7 worm cellular contexts compared by ENCODE assay signal in the genomic region with DNA sequence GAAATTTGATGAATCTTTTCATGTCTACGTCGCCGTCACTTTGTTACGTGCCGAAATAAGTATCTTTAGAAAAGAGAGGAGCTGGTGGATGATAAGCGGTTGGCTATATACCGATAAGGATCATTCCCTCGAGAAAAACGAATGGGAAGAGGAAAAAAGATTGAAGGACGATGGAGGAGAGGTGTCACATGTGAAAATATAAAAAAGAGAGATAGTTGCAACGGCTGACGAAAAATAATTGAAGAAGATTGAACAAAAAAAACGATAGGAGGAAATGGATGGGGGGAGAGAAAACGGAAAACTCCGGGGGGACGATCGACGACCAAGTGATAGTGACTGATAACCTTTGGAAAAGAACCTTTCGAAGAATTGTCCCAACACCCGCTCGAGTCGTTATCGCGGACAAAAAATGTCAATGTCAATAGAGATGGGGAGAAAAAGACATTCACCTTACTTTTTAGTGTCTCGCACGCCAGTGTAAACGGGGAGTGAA.
A peak's percentile ranks its signal among the peaks of the same experiment; 100 is the strongest.
TF ChIP-seq lines count a peak whose summit lies in the region.

No protein-coding gene starts in this region.

TF ChIP-seq in whole organism, L1 larva, 84 proteins besides CTCF, POLR2A, EP300 and RAD21 (continues in another document):
- TF ChIP-seq fkh-8 (tag; optimal IDR thresholded peaks at IDR 0.05; lab: Kevin White, UChicago) = no peak
- TF ChIP-seq lin-13 (GFP tag; optimal IDR thresholded peaks at IDR 0.05; lab: Kevin White, UChicago) = peak; percentile 29
- peak in 2 of 3 experiments; percentile 4 to 32 for TF ChIP-seq dpl-1 (GFP tag; optimal IDR thresholded peaks at IDR 0.05; lab: Kevin White, UChicago)
- TF ChIP-seq tlp-1 (tag; optimal IDR thresholded peaks at IDR 0.05; lab: Kevin White, UChicago) = peak; percentile 72
- peak; percentile 63 to 80 for TF ChIP-seq lsy-2 (tag; optimal IDR thresholded peaks at IDR 0.05; lab: Kevin White, UChicago)
- TF ChIP-seq nhr-47 (tag; optimal IDR thresholded peaks at IDR 0.05; lab: Kevin White, UChicago) = peak; percentile 62
- peak; percentile 56 to 66 for TF ChIP-seq lin-35 (GFP tag; optimal IDR thresholded peaks at IDR 0.05; lab: Kevin White, UChicago)
- no peak for TF ChIP-seq unc-98 (GFP tag; IDR thresholded peaks at IDR 0.05; lab: Robert Waterston, UW)
- TF ChIP-seq ceh-8 (GFP tag; optimal IDR thresholded peaks at IDR 0.05; lab: Kevin White, UChicago) = no peak
- no peak for TF ChIP-seq nhr-84 (tag; optimal IDR thresholded peaks at IDR 0.05; lab: Kevin White, UChicago)
- TF ChIP-seq nhr-11 (tag; optimal IDR thresholded peaks at IDR 0.05; lab: Kevin White, UChicago) = peak; percentile 40
- TF ChIP-seq hlh-17 (GFP tag; optimal IDR thresholded peaks at IDR 0.05; lab: Kevin White, UChicago; ENCODE audit: borderline replicate concordance) = no peak

TF ChIP-seq in whole organism, L2 larva, 48 proteins besides CTCF, POLR2A, EP300 and RAD21 (continues in another document):
- peak; percentile 28 to 63 for TF ChIP-seq lsy-2 (tag; optimal IDR thresholded peaks at IDR 0.05; lab: Kevin White, UChicago)
- peak; percentile 46 for TF ChIP-seq elt-1 (tag; optimal IDR thresholded peaks at IDR 0.05; lab: Kevin White, UChicago)
- TF ChIP-seq ztf-1 (GFP tag; conservative IDR thresholded peaks at IDR 0.05; lab: Robert Waterston, UW) = no peak
- no peak for TF ChIP-seq unc-55 (GFP tag; optimal IDR thresholded peaks at IDR 0.05; lab: Kevin White, UChicago)
- TF ChIP-seq sem-4 (tag; optimal IDR thresholded peaks at IDR 0.05; lab: Kevin White, UChicago) = peak; percentile 76
- TF ChIP-seq nhr-11 (tag; optimal IDR thresholded peaks at IDR 0.05; lab: Kevin White, UChicago) = no peak
- peak; percentile 28 for TF ChIP-seq ceh-16 (tag; optimal IDR thresholded peaks at IDR 0.05; lab: Kevin White, UChicago)
- TF ChIP-seq zag-1 (tag; optimal IDR thresholded peaks at IDR 0.05; lab: Kevin White, UChicago) = no peak
- TF ChIP-seq nhr-12 (tag; optimal IDR thresholded peaks at IDR 0.05; lab: Kevin White, UChicago) = no peak
- TF ChIP-seq nhr-25 (tag; optimal IDR thresholded peaks at IDR 0.05; lab: Kevin White, UChicago) = peak; percentile 58
- TF ChIP-seq nhr-129 (tag; optimal IDR thresholded peaks at IDR 0.05; lab: Kevin White, UChicago) = peak; percentile 89
- TF ChIP-seq ama-1 (optimal IDR thresholded peaks at IDR 0.05; lab: Kevin White, UChicago) = peak; percentile 20
- TF ChIP-seq ztf-4 (tag; optimal IDR thresholded peaks at IDR 0.05; lab: Kevin White, UChicago) = peak; percentile 61

TF ChIP-seq in whole organism, L3 larva, 47 proteins besides CTCF, POLR2A, EP300 and RAD21 (continues in another document):
- TF ChIP-seq ceh-28 (tag; optimal IDR thresholded peaks at IDR 0.05; lab: Kevin White, UChicago) = no peak
- peak; percentile 46 for TF ChIP-seq mdl-1 (tag; optimal IDR thresholded peaks at IDR 0.05; lab: Kevin White, UChicago)
- TF ChIP-seq nhr-43 (tag; optimal IDR thresholded peaks at IDR 0.05; lab: Kevin White, UChicago; ENCODE audit: poor library complexity, severe bottlenecking) = peak; percentile 64
- TF ChIP-seq nhr-28 (tag; optimal IDR thresholded peaks at IDR 0.05; lab: Kevin White, UChicago) = no peak
- peak; percentile 47 for TF ChIP-seq tbx-2 (tag; optimal IDR thresholded peaks at IDR 0.05; lab: Kevin White, UChicago)
- TF ChIP-seq fos-1 (tag; optimal IDR thresholded peaks at IDR 0.05; lab: Kevin White, UChicago) = no peak
- TF ChIP-seq elt-3 (tag; optimal IDR thresholded peaks at IDR 0.05; lab: Kevin White, UChicago) = peak; percentile 23 to 96 (median 88)
- peak; percentile 65 for TF ChIP-seq ztf-4 (tag; optimal IDR thresholded peaks at IDR 0.05; lab: Kevin White, UChicago)
- no peak for TF ChIP-seq nhr-12 (tag; optimal IDR thresholded peaks at IDR 0.05; lab: Kevin White, UChicago)
- no peak for TF ChIP-seq fkh-2 (tag; optimal IDR thresholded peaks at IDR 0.05; lab: Kevin White, UChicago)
- TF ChIP-seq egl-5 (tag; optimal IDR thresholded peaks at IDR 0.05; lab: Kevin White, UChicago) = peak; percentile 35
- peak; percentile 60 for TF ChIP-seq ama-1 (optimal IDR thresholded peaks at IDR 0.05; lab: Kevin White, UChicago)

TF ChIP-seq in whole organism, L4 larva, 104 proteins besides CTCF, POLR2A, EP300 and RAD21 (continues in another document):
- peak; percentile 96 for TF ChIP-seq dve-1 (tag; optimal IDR thresholded peaks at IDR 0.05; lab: Kevin White, UChicago; ENCODE audit: insufficient read depth)
- peak in 1 of 2 experiments; percentile 3 for TF ChIP-seq unc-62 (GFP tag; optimal IDR thresholded peaks at IDR 0.05 in 1 of 2; lab: Kevin White, UChicago)
- no peak for TF ChIP-seq unc-62 (tag; optimal IDR thresholded peaks at IDR 0.05; lab: Kevin White, UChicago)
- no peak for TF ChIP-seq ZK337.2 (GFP tag; IDR thresholded peaks at IDR 0.05; lab: Robert Waterston, UW)
- TF ChIP-seq mdt-29 (GFP tag; IDR thresholded peaks at IDR 0.05; lab: Robert Waterston, UW) = no peak
- no peak for TF ChIP-seq sdz-12 (GFP tag; optimal IDR thresholded peaks at IDR 0.05; lab: Kevin White, UChicago)
- TF ChIP-seq Y48G9A.11 (GFP tag; IDR thresholded peaks at IDR 0.05; lab: Robert Waterston, UW) = peak; percentile 56; the same call in 1 of the 2 replicates
- peak; percentile 36 for TF ChIP-seq ama-1 (optimal IDR thresholded peaks at IDR 0.05; lab: Kevin White, UChicago)
- TF ChIP-seq jun-1 (tag; optimal IDR thresholded peaks at IDR 0.05; lab: Kevin White, UChicago) = peak; percentile 56
- peak; percentile 71 for TF ChIP-seq ctbp-1 (GFP tag; IDR thresholded peaks at IDR 0.05; lab: Robert Waterston, UW)
- peak; percentile 55 for TF ChIP-seq nhr-11 (tag; optimal IDR thresholded peaks at IDR 0.05; lab: Kevin White, UChicago)
- TF ChIP-seq T20F7.1 (GFP tag; optimal IDR thresholded peaks at IDR 0.05; lab: Kevin White, UChicago) = peak; percentile 25

TF ChIP-seq in whole organism, late embryonic, 69 proteins besides CTCF, POLR2A, EP300 and RAD21:
- TF ChIP-seq elt-2 (tag; optimal IDR thresholded peaks at IDR 0.05; lab: Kevin White, UChicago) (peak; percentile 97), pqm-1 (tag; optimal IDR thresholded peaks at IDR 0.05; lab: Kevin White, UChicago) (peak; percentile 68), nhr-11 (tag; optimal IDR thresholded peaks at IDR 0.05; lab: Kevin White, UChicago) (no peak), ceh-9 (tag; optimal IDR thresholded peaks at IDR 0.05; lab: Kevin White, UChicago) (no peak), odd-2 (tag; optimal IDR thresholded peaks at IDR 0.05; lab: Kevin White, UChicago) (no peak), ref-2 (tag; optimal IDR thresholded peaks at IDR 0.05; lab: Kevin White, UChicago) (no peak), madf-2 (tag; optimal IDR thresholded peaks at IDR 0.05; lab: Kevin White, UChicago) (no peak), ets-4 (tag; optimal IDR thresholded peaks at IDR 0.05; lab: Kevin White, UChicago) (peak; percentile 0), ceh-31 (tag; optimal IDR thresholded peaks at IDR 0.05; lab: Kevin White, UChicago) (peak; percentile 8), rnt-1 (tag; optimal IDR thresholded peaks at IDR 0.05; lab: Kevin White, UChicago) (peak; percentile 46), ceh-18 (tag; optimal IDR thresholded peaks at IDR 0.05; lab: Kevin White, UChicago) (peak; percentile 82)
TF ChIP-seq in whole organism, late embryonic: peak in this region for 6.

TF ChIP-seq in whole organism, mixed stage, embryonic, 35 proteins besides CTCF, POLR2A, EP300 and RAD21 (continues in another document):
- TF ChIP-seq tbx-8 (GFP tag; optimal IDR thresholded peaks at IDR 0.05; lab: Kevin White, UChicago) (no peak), drap-1 (GFP tag; optimal IDR thresholded peaks at IDR 0.05; lab: Kevin White, UChicago) (no peak), elt-3 (tag; optimal IDR thresholded peaks at IDR 0.05; lab: Kevin White, UChicago) (peak; percentile 57), mls-2 (tag; optimal IDR thresholded peaks at IDR 0.05; lab: Kevin White, UChicago) (no peak), nhr-12 (tag; optimal IDR thresholded peaks at IDR 0.05; lab: Kevin White, UChicago) (no peak), sem-2 (GFP tag; optimal IDR thresholded peaks at IDR 0.05; lab: Kevin White, UChicago) (no peak), nhr-2 (tag; optimal IDR thresholded peaks at IDR 0.05; lab: Kevin White, UChicago) (no peak), hlh-1 (tag; optimal IDR thresholded peaks at IDR 0.05; lab: Kevin White, UChicago) (no peak), unc-62 (GFP tag; optimal IDR thresholded peaks at IDR 0.05; lab: Kevin White, UChicago) (no peak), lsy-2 (tag; optimal IDR thresholded peaks at IDR 0.05; lab: Kevin White, UChicago) (peak; percentile 2), snpc-4 (tag; optimal IDR thresholded peaks at IDR 0.05; lab: Kevin White, UChicago) (no peak), flh-1 (GFP tag; optimal IDR thresholded peaks at IDR 0.05; lab: Kevin White, UChicago) (no peak), mab-5 (tag; optimal IDR thresholded peaks at IDR 0.05; lab: Kevin White, UChicago) (no peak), zip-8 (tag; optimal IDR thresholded peaks at IDR 0.05; lab: Kevin White, UChicago) (no peak), ceh-83 (GFP tag; optimal IDR thresholded peaks at IDR 0.05; lab: Kevin White, UChicago) (no peak), ham-2 (GFP tag; optimal IDR thresholded peaks at IDR 0.05; lab: Kevin White, UChicago) (peak; percentile 72), nhr-76 (tag; optimal IDR thresholded peaks at IDR 0.05; lab: Kevin White, UChicago) (no peak)

TF ChIP-seq in whole organism, young adult, 124 proteins besides CTCF, POLR2A, EP300 and RAD21 (continues in another document):
- TF ChIP-seq nhr-120 (GFP tag; IDR thresholded peaks at IDR 0.05; lab: Robert Waterston, UW) (no peak), nhr-80 (tag; optimal IDR thresholded peaks at IDR 0.05; lab: Kevin White, UChicago) (peak; percentile 98), lsy-27 (tag; optimal IDR thresholded peaks at IDR 0.05; lab: Kevin White, UChicago; ENCODE audit: borderline replicate concordance, insufficient read depth) (peak; percentile 38), T07F8.4 (tag; optimal IDR thresholded peaks at IDR 0.05; lab: Kevin White, UChicago) (no peak), F57C9.4 (tag; optimal IDR thresholded peaks at IDR 0.05; lab: Kevin White, UChicago) (no peak), lin-40 (tag; optimal IDR thresholded peaks at IDR 0.05; lab: Kevin White, UChicago) (peak; percentile 80), atf-7 (tag; optimal IDR thresholded peaks at IDR 0.05; lab: Kevin White, UChicago) (peak; percentile 87), ztf-18 (tag; optimal IDR thresholded peaks at IDR 0.05; lab: Kevin White, UChicago) (peak; percentile 1), attf-5 (GFP tag; optimal IDR thresholded peaks at IDR 0.05; lab: Kevin White, UChicago) (peak; percentile 55), hmg-1.2 (GFP tag; IDR thresholded peaks at IDR 0.05; lab: Robert Waterston, UW) (peak; percentile 26; the same call in 1 of the 2 replicates), rcor-1 (GFP tag; IDR thresholded peaks at IDR 0.05; lab: Robert Waterston, UW) (no peak), pbrm-1 (GFP tag; IDR thresholded peaks at IDR 0.05; lab: Robert Waterston, UW) (peak; percentile 21; the same call in 1 of the 2 replicates), unc-62 (GFP tag; optimal IDR thresholded peaks at IDR 0.05; lab: Kevin White, UChicago) (peak; percentile 65), lir-1 (GFP tag; conservative IDR thresholded peaks at IDR 0.05; lab: Robert Waterston, UW) (0 out of 2 replicates have a peak, but pooled peaks have one; percentile 32), somi-1 (GFP tag; optimal IDR thresholded peaks at IDR 0.05; lab: Kevin White, UChicago) (peak; percentile 83), nhr-90 (tag; optimal IDR thresholded peaks at IDR 0.05; lab: Kevin White, UChicago) (peak; percentile 66)
